Fruit fly (Drosophila melanogaster): Measurements from ENCODE around the gene Gr98d.

DNA sequence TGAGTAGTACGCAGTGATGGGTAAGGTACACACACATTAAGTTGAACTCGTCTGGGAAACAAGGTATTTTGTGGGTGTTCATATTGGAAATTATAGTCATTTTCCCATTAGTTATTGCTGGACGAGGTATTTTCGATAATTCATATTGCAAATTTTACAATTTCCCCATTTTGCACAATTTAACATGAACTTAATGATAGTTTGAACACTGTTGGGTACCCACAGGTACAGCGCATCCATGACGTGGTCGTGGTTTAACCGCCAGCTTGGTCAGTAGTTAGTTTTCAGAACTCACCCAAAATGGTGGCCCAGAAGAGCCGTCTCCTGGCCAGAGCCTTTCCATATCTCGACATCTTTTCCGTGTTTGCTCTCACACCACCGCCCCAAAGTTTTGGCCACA, 3.7 kb upstream of the Gr98d start, which contains the start of gene Gr98b:
- no peak for TF ChIP-seq fru (GFP tag; optimal IDR thresholded peaks at IDR 0.05)
- no peak for TF ChIP-seq CG32264 (GFP tag; optimal IDR thresholded peaks at IDR 0.05)
- TF ChIP-seq woc (GFP tag; optimal IDR thresholded peaks at IDR 0.05): no peak
